Worm (Caenorhabditis elegans): ENCODE measurements around the gene F58F9.8.
"Not testable (repeated sequence)": the region's sequence is repeated elsewhere in the genome, so short reads cannot be mapped to it uniquely, and the experiment has no call there.

F58F9.8 gene

ce11 chrIV:6253000-6253399 lies 15.0 kb downstream of the F58F9.8 start, which contains the start of gene T13A10.2:
T13A10.2 (plus strand) TSS chrIV:6253300.
- TF ChIP-seq ceh-91 (GFP tag; IDR thresholded peaks at IDR 0.05); pha-4 (tag; optimal IDR thresholded peaks at IDR 0.05); F49E8.2 (tag; optimal IDR thresholded peaks at IDR 0.05; ENCODE audit: insufficient read depth): not testable (repeated sequence)

DNA sequence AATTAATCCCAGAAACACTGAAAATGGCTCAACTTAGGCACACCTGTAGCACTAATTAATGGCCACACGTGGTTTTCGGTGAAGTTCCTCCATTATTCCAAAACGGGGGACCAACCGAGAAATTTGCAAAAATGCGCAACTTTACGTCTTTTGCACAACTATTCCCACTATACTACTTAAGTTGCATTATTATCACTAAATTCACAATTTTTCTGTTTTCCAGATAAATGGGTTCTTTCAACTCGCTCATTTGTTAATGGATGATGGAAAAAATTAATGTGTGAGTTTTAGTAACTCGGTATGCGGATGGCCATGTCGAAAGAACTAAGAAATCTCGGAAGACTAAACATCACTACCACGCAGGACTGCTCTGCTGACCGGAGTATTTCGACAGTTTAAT lies 16.7 kb downstream of the F58F9.8 start, which contains the start of gene T13A10.64:
Gene T13A10.64, plus strand, starts transcription at position 301 of the 400 bp plus-strand sequence.
- TF ChIP-seq repo-1 (tag; optimal IDR thresholded peaks at IDR 0.05) (no peak), ama-1 (optimal IDR thresholded peaks at IDR 0.05) (no peak), ama-1 (GFP tag; optimal IDR thresholded peaks at IDR 0.05) (no peak), madf-10 (tag; optimal IDR thresholded peaks at IDR 0.05) (no peak), chd-7 (tag; optimal IDR thresholded peaks at IDR 0.05) (no peak), lsy-27 (tag; optimal IDR thresholded peaks at IDR 0.05; ENCODE audit: borderline replicate concordance, insufficient read depth) (no peak), gei-17 (GFP tag; optimal IDR thresholded peaks at IDR 0.05) (no peak), Y56A3A.18 (GFP tag; IDR thresholded peaks at IDR 0.05) (no peak), ceh-100 (GFP tag; IDR thresholded peaks at IDR 0.05) (no peak), cebp-1 (GFP tag; IDR thresholded peaks at IDR 0.05) (no peak), cebp-1 (tag; optimal IDR thresholded peaks at IDR 0.05) (no peak), dpff-1 (tag; optimal IDR thresholded peaks at IDR 0.05) (no peak), F39B2.1 (GFP tag; IDR thresholded peaks at IDR 0.05) (no peak), T26A5.8 (tag; optimal IDR thresholded peaks at IDR 0.05) (no peak), fkh-3 (tag; optimal IDR thresholded peaks at IDR 0.05) (no peak)

DNA sequence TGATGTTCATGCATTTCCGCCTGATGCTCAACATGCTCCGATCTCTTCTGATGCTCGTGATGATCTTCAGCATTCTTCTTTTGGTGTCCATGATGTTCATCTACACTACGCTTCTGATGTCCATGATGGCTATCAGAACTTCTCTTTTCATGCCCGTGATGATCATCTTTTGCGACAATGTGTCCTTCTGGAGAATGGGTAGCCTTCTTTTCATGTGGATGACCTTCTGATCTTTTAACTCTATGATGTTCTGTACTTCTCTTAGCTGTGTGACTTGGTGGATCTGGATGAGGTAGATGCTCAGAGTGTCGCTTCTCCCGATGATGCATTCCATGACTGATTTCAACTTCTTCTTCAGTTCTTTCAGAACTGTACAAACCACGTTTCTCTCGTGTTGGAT lies 21.0 kb downstream of the F58F9.8 start:
- TF ChIP-seq madf-3 (GFP tag; IDR thresholded peaks at IDR 0.05) (0 out of 2 replicates have a peak, but pooled peaks have one; percentile 52), F57A8.1 (GFP tag; optimal IDR thresholded peaks at IDR 0.05) (no peak)

ce11 chrIV:6259732-6260131 lies 21.8 kb downstream of the F58F9.8 start, which contains the start of gene nlp-16:
nlp-16 (minus strand) TSS chrIV:6259832.
- TF ChIP-seq B0261.1 (tag; optimal IDR thresholded peaks at IDR 0.05): no peak

- no peak for TF ChIP-seq F39B2.1 (GFP tag; IDR thresholded peaks at IDR 0.05)
- TF ChIP-seq egl-18 (GFP tag; IDR thresholded peaks at IDR 0.05): no peak
- TF ChIP-seq let-607 (tag; optimal IDR thresholded peaks at IDR 0.05): no peak
- TF ChIP-seq F37B4.10 (GFP tag; IDR thresholded peaks at IDR 0.05): no peak
- no peak for TF ChIP-seq ztf-22 (GFP tag; optimal IDR thresholded peaks at IDR 0.05)
- no peak for TF ChIP-seq aptf-2 (GFP tag; conservative IDR thresholded peaks at IDR 0.05)
- no peak for TF ChIP-seq akir-1 (GFP tag; optimal IDR thresholded peaks at IDR 0.05)
- no peak for TF ChIP-seq Y67H2A.10 (GFP tag; conservative IDR thresholded peaks at IDR 0.05)
- no peak for TF ChIP-seq tbx-9 (tag; optimal IDR thresholded peaks at IDR 0.05; ENCODE audit: borderline replicate concordance)
Measured at ce11 chrIV:6263244-6263643, 25.3 kb downstream of the F58F9.8 start, which contains the start of gene srv-28. srv-28 (minus strand) TSS chrIV:6263344.

- no peak for TF ChIP-seq sptf-2 (GFP tag; optimal IDR thresholded peaks at IDR 0.05)
- TF ChIP-seq unc-130 (GFP tag; optimal IDR thresholded peaks at IDR 0.05): no peak
Measured at ce11 chrIV:6266499-6266898, 28.5 kb downstream of the F58F9.8 start, which contains the start of gene srv-29. srv-29 (minus strand) TSS chrIV:6266599.

Data from whole organism, young adult.